Worm (Caenorhabditis elegans): ENCODE results near the gene pitr-2.

Gene pitr-2

ce11 chrV:9125345-9125744 lies 12.2 kb downstream of the pitr-2 start, which contains the start of gene F21C10.5:
TSS of gene F21C10.5 (plus strand) at chrV:9125645.
- TF ChIP-seq pros-1 (tag; optimal IDR thresholded peaks at IDR 0.05) (no peak), unc-86 (tag; optimal IDR thresholded peaks at IDR 0.05) (no peak), pqm-1 (tag; optimal IDR thresholded peaks at IDR 0.05) (no peak), C08G9.2 (tag; optimal IDR thresholded peaks at IDR 0.05) (no peak), ceh-31 (tag; optimal IDR thresholded peaks at IDR 0.05) (no peak), pha-4 (tag; optimal IDR thresholded peaks at IDR 0.05) (no peak), sdc-2 (tag; optimal IDR thresholded peaks at IDR 0.05) (no peak), ceh-9 (tag; optimal IDR thresholded peaks at IDR 0.05) (no peak), eyg-1 (tag; optimal IDR thresholded peaks at IDR 0.05) (no peak), lim-6 (tag; optimal IDR thresholded peaks at IDR 0.05) (no peak), T23F11.4 (GFP tag; optimal IDR thresholded peaks at IDR 0.05) (no peak), sox-2 (GFP tag; IDR thresholded peaks at IDR 0.05) (no peak), pax-1 (tag; optimal IDR thresholded peaks at IDR 0.05) (no peak), Y22D7AL.16 (tag; optimal IDR thresholded peaks at IDR 0.05) (no peak), ceh-6 (GFP tag; optimal IDR thresholded peaks at IDR 0.05) (no peak), ceh-2 (tag; optimal IDR thresholded peaks at IDR 0.05) (no peak)

ce11 chrV:9124180-9124579 lies 13.3 kb downstream of the pitr-2 start, which contains the start of gene F21C10.6:
TSS of gene F21C10.6 (plus strand) at chrV:9124480.
- TF ChIP-seq ahr-1 (tag; optimal IDR thresholded peaks at IDR 0.05) (no peak), pqm-1 (tag; optimal IDR thresholded peaks at IDR 0.05) (no peak), sox-2 (GFP tag; IDR thresholded peaks at IDR 0.05) (no peak), tbx-2 (tag; optimal IDR thresholded peaks at IDR 0.05) (no peak), eyg-1 (tag; optimal IDR thresholded peaks at IDR 0.05) (no peak), rnt-1 (tag; optimal IDR thresholded peaks at IDR 0.05) (no peak), unc-3 (GFP tag; conservative IDR thresholded peaks at IDR 0.05) (no peak), unc-3 (tag; optimal IDR thresholded peaks at IDR 0.05) (no peak), sox-4 (tag; optimal IDR thresholded peaks at IDR 0.05) (no peak), ttx-3 (tag; optimal IDR thresholded peaks at IDR 0.05) (no peak), fax-1 (tag; optimal IDR thresholded peaks at IDR 0.05) (no peak), dve-1 (tag; optimal IDR thresholded peaks at IDR 0.05) (no peak), Y22D7AL.16 (tag; optimal IDR thresholded peaks at IDR 0.05) (no peak), fkh-10 (GFP tag; optimal IDR thresholded peaks at IDR 0.05) (no peak), zip-5 (tag; optimal IDR thresholded peaks at IDR 0.05) (no peak), K02D7.2 (tag; optimal IDR thresholded peaks at IDR 0.05) (no peak), ets-4 (tag; optimal IDR thresholded peaks at IDR 0.05) (no peak), pros-1 (tag; optimal IDR thresholded peaks at IDR 0.05) (no peak), elt-2 (tag; optimal IDR thresholded peaks at IDR 0.05) (no peak), hlh-6 (tag; optimal IDR thresholded peaks at IDR 0.05) (no peak), hlh-30 (tag; optimal IDR thresholded peaks at IDR 0.05; ENCODE audit: insufficient read depth) (no peak)

- TF ChIP-seq elt-2 (tag; optimal IDR thresholded peaks at IDR 0.05) (no peak), ttx-3 (tag; optimal IDR thresholded peaks at IDR 0.05) (no peak), fkh-6 (tag; optimal IDR thresholded peaks at IDR 0.05) (no peak), unc-55 (GFP tag; optimal IDR thresholded peaks at IDR 0.05) (no peak), zip-5 (tag; optimal IDR thresholded peaks at IDR 0.05) (no peak), ceh-2 (tag; optimal IDR thresholded peaks at IDR 0.05) (no peak), ets-4 (tag; optimal IDR thresholded peaks at IDR 0.05) (no peak)
Observed at ce11 chrV:9123186-9123585, 14.3 kb downstream of the pitr-2 start, which contains the start of gene F21C10.11. TSS of gene F21C10.11 (plus strand) at chrV:9123486.

- no peak for TF ChIP-seq ceh-19 (GFP tag; optimal IDR thresholded peaks at IDR 0.05)
- TF ChIP-seq che-1 (tag; optimal IDR thresholded peaks at IDR 0.05), result no peak
- TF ChIP-seq ceh-18 (tag; optimal IDR thresholded peaks at IDR 0.05), result no peak
- no peak for TF ChIP-seq ceh-48 (tag; optimal IDR thresholded peaks at IDR 0.05)
- TF ChIP-seq unc-55 (GFP tag; optimal IDR thresholded peaks at IDR 0.05), result no peak
- no peak for TF ChIP-seq dmd-4 (tag; optimal IDR thresholded peaks at IDR 0.05; ENCODE audit: borderline replicate concordance)
- TF ChIP-seq hlh-13 (GFP tag; optimal IDR thresholded peaks at IDR 0.05), result no peak
- TF ChIP-seq F13H6.1 (tag; optimal IDR thresholded peaks at IDR 0.05), result no peak
- TF ChIP-seq ceh-6 (GFP tag; optimal IDR thresholded peaks at IDR 0.05), result no peak
- no peak for TF ChIP-seq lim-6 (tag; optimal IDR thresholded peaks at IDR 0.05)
- TF ChIP-seq ets-4 (tag; optimal IDR thresholded peaks at IDR 0.05), result no peak
- no peak for TF ChIP-seq ceh-24 (tag; optimal IDR thresholded peaks at IDR 0.05)
Observed at ce11 chrV:9122004-9122403, 15.5 kb downstream of the pitr-2 start, which contains the start of gene F21C10.13. TSS of gene F21C10.13 (plus strand) at chrV:9122304.
